Worm (Caenorhabditis elegans) whole organism, young adult: ENCODE data around the gene F09E10.7.

Source experiments
- ceh-100 ChIP-seq: fragments of 200-800 bp; sonication (Bioruptor generic); IDR thresholded peaks from 2 replicates; pipeline ENCODE4 v1.3.6; 2022; ENCODE audit warnings: missing genetic modification reagents, missing genetic modification characterization, missing compliant biosample characterization
- dpl-1 ChIP-seq: fragments of 150-350 bp; optimal IDR thresholded peaks from 2 replicates; lab custom pipeline; 2014; ENCODE audit warnings: missing biosample characterization, missing genetic modification reagents, missing genetic modification characterization
- let-526 ChIP-seq: fragments of 200-800 bp; sonication (Bioruptor generic); IDR thresholded peaks from 2 replicates; pipeline ENCODE4 v1.3.6; 2022; ENCODE audit warnings: missing genetic modification reagents, missing genetic modification characterization, missing compliant biosample characterization
- rec-8 ChIP-seq, 2 experiments: sonication (generic microtip); optimal IDR thresholded peaks; 2 replicates each; lab custom pipeline; 2016; ENCODE audit warnings: mild to moderate bottlenecking in 2 of 2, missing genetic modification characterization in 2 of 2, missing genetic modification reagents in 2 of 2, missing genotype in 2 of 2, missing biosample characterization in 1 of 2, missing compliant biosample characterization in 1 of 2, moderate library complexity in 1 of 2
- sea-2 ChIP-seq: fragments of 200-800 bp; sonication (Bioruptor generic); IDR thresholded peaks from 2 replicates; pipeline ENCODE4 v1.3.6; 2022; ENCODE audit warnings: missing genetic modification characterization, missing compliant biosample characterization
- snpc-4 ChIP-seq, 5 experiments: fragments of 150-350 bp in 1 of 5; sonication (generic microtip) in 4 of 5; optimal IDR thresholded peaks; 2 replicates each; lab custom pipeline; 2014 to 2018; ENCODE audit warnings: missing genetic modification characterization in 5 of 5, missing biosample characterization in 3 of 5, antibody characterized with exemption in 2 of 5, mild to moderate bottlenecking in 2 of 5, missing compliant biosample characterization in 2 of 5, missing genotype in 2 of 5, moderate library complexity in 2 of 5, missing genetic modification reagents in 1 of 5

DNA sequence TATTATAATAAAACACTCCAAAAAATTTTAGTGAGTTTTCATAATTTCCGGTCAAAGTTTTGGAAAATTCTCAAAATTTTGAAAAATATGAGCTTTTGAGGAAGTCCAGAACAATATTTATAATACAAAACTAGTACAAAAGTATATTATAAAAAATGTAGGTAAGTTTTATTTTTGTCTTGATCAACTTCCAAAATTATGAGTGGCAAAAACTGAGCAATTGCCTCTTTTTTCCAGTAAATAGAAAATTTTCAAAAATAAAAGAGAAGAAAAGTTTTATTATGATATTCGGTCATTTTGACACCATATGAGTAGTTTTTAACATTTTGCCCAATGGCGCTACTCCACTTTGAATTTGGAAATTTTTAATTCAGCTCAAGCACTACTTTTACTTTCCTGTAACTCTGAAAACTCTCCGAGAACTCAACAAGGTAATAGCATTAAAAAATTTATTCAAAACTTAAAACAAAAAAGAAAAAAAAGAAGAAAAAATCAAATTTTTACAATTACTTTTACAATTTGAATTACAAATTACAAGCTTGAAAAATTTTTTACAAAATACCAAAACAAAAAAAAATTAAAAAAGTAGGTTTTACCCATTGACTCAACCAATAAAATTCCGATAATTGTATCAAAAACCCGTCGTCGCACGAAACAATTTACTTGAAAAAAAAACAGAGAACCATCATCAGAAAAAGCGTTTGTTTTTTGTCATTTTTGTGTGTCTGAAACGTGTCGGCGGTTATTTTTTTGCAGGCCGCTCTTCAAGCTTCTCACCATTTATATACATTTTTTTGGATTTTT, 2.2 kb upstream of the F09E10.7 start:
- TF ChIP-seq sea-2 (no peak), let-526 (GFP tag; lab: Robert Waterston, UW) (peak; percentile 93), dpl-1 (GFP tag; lab: Kevin White, UChicago) (no peak), rec-8 (tag; optimal IDR thresholded peaks at IDR 0.05; lab: Kevin White, UChicago) (no peak), ceh-100 (GFP tag; lab: Robert Waterston, UW) (peak; percentile 64; the same call in 1 of the 2 replicates), snpc-4 (GFP tag; optimal IDR thresholded peaks at IDR 0.05; lab: Kevin White, UChicago) (no peak), snpc-4 (tag; optimal IDR thresholded peaks at IDR 0.05; lab: Kevin White, UChicago) (no peak)
